Worm (Caenorhabditis elegans) whole organism, L2 larva: ENCODE measurements around the gene cey-4.

Experiments
- C34F6.9 ChIP-seq: fragments of 150-350 bp; optimal IDR thresholded peaks from 2 replicates; lab custom pipeline; 2014; ENCODE audit warnings: missing biosample characterization, missing genetic modification characterization
- F13H6.1 ChIP-seq: sonication (generic microtip); optimal IDR thresholded peaks from 2 replicates; lab custom pipeline; 2016; ENCODE audit warnings: missing genetic modification characterization, missing compliant biosample characterization
- Y55F3AM.14 ChIP-seq: fragments of 200-800 bp; sonication (Bioruptor generic); optimal IDR thresholded peaks from 2 replicates; lab custom pipeline; 2018; ENCODE audit warnings: mild to moderate bottlenecking, missing genetic modification characterization, missing compliant biosample characterization
- ZK546.5 ChIP-seq: sonication (generic microtip); optimal IDR thresholded peaks from 2 replicates; lab custom pipeline; 2017; ENCODE audit warnings: missing biosample characterization, missing genetic modification characterization
- aly-2 ChIP-seq: fragments of 150-350 bp; optimal IDR thresholded peaks from 2 replicates; lab custom pipeline; 2014; ENCODE audit warnings: missing biosample characterization, missing genetic modification characterization
- ama-1 ChIP-seq: fragments of 150-350 bp; optimal IDR thresholded peaks from 2 replicates; lab custom pipeline; 2018; ENCODE audit warnings: inconsistent platforms
- blmp-1 ChIP-seq: sonication (generic microtip); optimal IDR thresholded peaks from 2 replicates; lab custom pipeline; 2017; ENCODE audit warnings: missing genetic modification characterization, mild to moderate bottlenecking, missing compliant biosample characterization, antibody characterized with exemption, moderate library complexity; ENCODE audit not compliant: insufficient read depth
- ceh-16 ChIP-seq: fragments of 150-350 bp; optimal IDR thresholded peaks from 2 replicates; lab custom pipeline; 2014; ENCODE audit warnings: missing biosample characterization, missing genetic modification characterization
- ceh-82 ChIP-seq: fragments of 150-350 bp; optimal IDR thresholded peaks from 2 replicates; lab custom pipeline; 2014; ENCODE audit warnings: missing biosample characterization, missing genetic modification characterization
- crh-2 ChIP-seq: sonication (generic microtip); optimal IDR thresholded peaks from 2 replicates; lab custom pipeline; 2017; ENCODE audit warnings: missing biosample characterization, missing genetic modification characterization
- dmd-4 ChIP-seq: sonication (generic microtip); optimal IDR thresholded peaks from 2 replicates; lab custom pipeline; 2017; ENCODE audit warnings: missing biosample characterization, missing genetic modification characterization
- elt-1 ChIP-seq: fragments of 150-350 bp; optimal IDR thresholded peaks from 2 replicates; lab custom pipeline; 2014; ENCODE audit warnings: missing biosample characterization, missing genetic modification characterization
- elt-3 ChIP-seq: sonication (generic microtip); optimal IDR thresholded peaks from 2 replicates; lab custom pipeline; 2017; ENCODE audit warnings: missing biosample characterization, missing genetic modification characterization
- fos-1 ChIP-seq: fragments of 150-350 bp; optimal IDR thresholded peaks from 2 replicates; lab custom pipeline; 2014; ENCODE audit warnings: missing biosample characterization, missing genetic modification characterization
- gmeb-1 ChIP-seq: fragments of 150-350 bp; optimal IDR thresholded peaks from 2 replicates; lab custom pipeline; 2014; ENCODE audit warnings: missing biosample characterization, missing genetic modification characterization
- lin-13 ChIP-seq: fragments of 150-350 bp; optimal IDR thresholded peaks from 2 replicates; lab custom pipeline; 2014; ENCODE audit warnings: missing biosample characterization, missing genetic modification reagents, missing genetic modification characterization
- lin-39 ChIP-seq: fragments of 150-350 bp; optimal IDR thresholded peaks from 2 replicates; lab custom pipeline; 2014; ENCODE audit warnings: missing biosample characterization, missing genetic modification reagents, missing genetic modification characterization
- lsy-2 ChIP-seq, 2 experiments: fragments of 150-350 bp in 1 of 2; sonication (generic microtip) in 1 of 2; optimal IDR thresholded peaks; 2 replicates each; lab custom pipeline; 2014 to 2017; ENCODE audit warnings: missing biosample characterization in 2 of 2, missing genetic modification characterization in 2 of 2
- mab-5 ChIP-seq: fragments of 150-350 bp; optimal IDR thresholded peaks from 2 replicates; lab custom pipeline; 2014; ENCODE audit warnings: missing biosample characterization, missing genetic modification characterization
- mdl-1 ChIP-seq, 2 experiments: fragments of 150-350 bp in 1 of 2; sonication (generic microtip) in 1 of 2; optimal IDR thresholded peaks; 2 replicates each; lab custom pipeline; 2017; ENCODE audit warnings: missing biosample characterization in 2 of 2, missing genetic modification characterization in 2 of 2
- nhr-12 ChIP-seq: fragments of 150-350 bp; optimal IDR thresholded peaks from 2 replicates; lab custom pipeline; 2014; ENCODE audit warnings: missing biosample characterization, missing genetic modification characterization
- nhr-129 ChIP-seq: fragments of 150-350 bp; optimal IDR thresholded peaks from 2 replicates; lab custom pipeline; 2014; ENCODE audit warnings: missing biosample characterization, missing genetic modification characterization
- nhr-21 ChIP-seq: fragments of 150-350 bp; optimal IDR thresholded peaks from 2 replicates; lab custom pipeline; 2014; ENCODE audit warnings: missing biosample characterization, missing genetic modification characterization
- nhr-23 ChIP-seq: fragments of 150-350 bp; optimal IDR thresholded peaks from 2 replicates; lab custom pipeline; 2014; ENCODE audit warnings: missing biosample characterization, missing genetic modification reagents, missing genetic modification characterization
- nhr-237 ChIP-seq: fragments of 150-350 bp; optimal IDR thresholded peaks from 2 replicates; lab custom pipeline; 2014; ENCODE audit warnings: missing biosample characterization, missing genetic modification characterization
- nhr-25 ChIP-seq: fragments of 150-350 bp; sonication (generic microtip); optimal IDR thresholded peaks from 3 replicates; lab custom pipeline; 2014; ENCODE audit warnings: missing biosample characterization, missing genetic modification characterization
- nhr-6 ChIP-seq: fragments of 150-350 bp; optimal IDR thresholded peaks from 2 replicates; lab custom pipeline; 2014; ENCODE audit warnings: missing biosample characterization, missing genetic modification characterization
- peb-1 ChIP-seq: fragments of 150-350 bp; optimal IDR thresholded peaks from 2 replicates; lab custom pipeline; 2014; ENCODE audit warnings: missing biosample characterization, missing genetic modification characterization
- sem-4 ChIP-seq: fragments of 150-350 bp; optimal IDR thresholded peaks from 2 replicates; lab custom pipeline; 2014; ENCODE audit warnings: missing biosample characterization, missing genetic modification reagents, missing genetic modification characterization
- skn-1 ChIP-seq: sonication (generic microtip); optimal IDR thresholded peaks from 2 replicates; lab custom pipeline; 2017; ENCODE audit warnings: missing biosample characterization, missing genetic modification characterization
- sma-9 ChIP-seq, 2 experiments: fragments of 150-350 bp in 1 of 2; sonication (generic microtip) in 1 of 2; optimal IDR thresholded peaks; 2 replicates each; lab custom pipeline; 2014 to 2016; ENCODE audit warnings: missing genetic modification characterization in 2 of 2, mild to moderate bottlenecking in 1 of 2, missing biosample characterization in 1 of 2, missing compliant biosample characterization in 1 of 2, missing genetic modification reagents in 1 of 2, moderate library complexity in 1 of 2
- snpc-4 ChIP-seq: fragments of 150-350 bp; optimal IDR thresholded peaks from 2 replicates; lab custom pipeline; 2014; ENCODE audit warnings: missing biosample characterization, missing genetic modification characterization
- unc-55 ChIP-seq: fragments of 150-350 bp; sonication (generic microtip); optimal IDR thresholded peaks from 3 replicates; lab custom pipeline; 2014; ENCODE audit warnings: missing biosample characterization, missing genetic modification reagents, missing genetic modification characterization
- zag-1 ChIP-seq: fragments of 150-350 bp; optimal IDR thresholded peaks from 2 replicates; lab custom pipeline; 2014; ENCODE audit warnings: missing biosample characterization, missing genetic modification characterization
- ztf-4 ChIP-seq: fragments of 150-350 bp; optimal IDR thresholded peaks from 2 replicates; lab custom pipeline; 2014; ENCODE audit warnings: missing biosample characterization, missing genetic modification characterization

Gene cey-4

ce11 chrIII:10907678-10908217 lies 39.2 kb upstream of the cey-4 start:
- peak; percentile 62 for TF ChIP-seq mab-5 (tag; lab: Kevin White, UChicago)
- peak; percentile 93 for TF ChIP-seq nhr-25
- no peak for TF ChIP-seq ceh-82 (tag; lab: Kevin White, UChicago)
- TF ChIP-seq gmeb-1 (tag; lab: Kevin White, UChicago) = peak; percentile 83

- TF ChIP-seq sem-4 (tag; lab: Kevin White, UChicago) = no peak
- no peak for TF ChIP-seq zag-1 (tag; lab: Kevin White, UChicago)
- no peak for TF ChIP-seq nhr-6 (tag; lab: Kevin White, UChicago)
- no peak for TF ChIP-seq nhr-12 (tag; lab: Kevin White, UChicago)
- TF ChIP-seq C34F6.9 = peak; percentile 18
- TF ChIP-seq ceh-16 (tag; lab: Kevin White, UChicago) = no peak
- no peak for TF ChIP-seq snpc-4 (tag; lab: Kevin White, UChicago)
- no peak for TF ChIP-seq mdl-1 (tag; optimal IDR thresholded peaks at IDR 0.05; lab: Kevin White, UChicago)
- TF ChIP-seq elt-1 (tag; lab: Kevin White, UChicago) = no peak
- TF ChIP-seq aly-2 (tag; lab: Kevin White, UChicago) = no peak
- peak; percentile 22 for TF ChIP-seq unc-55 (GFP tag; lab: Kevin White, UChicago)
- TF ChIP-seq crh-2 (tag; lab: Kevin White, UChicago) = no peak
- TF ChIP-seq ztf-4 (tag; lab: Kevin White, UChicago) = no peak
- TF ChIP-seq nhr-21 (tag; lab: Kevin White, UChicago) = no peak
- TF ChIP-seq ZK546.5 (tag; lab: Kevin White, UChicago) = no peak
- no peak for TF ChIP-seq nhr-237
- no peak for TF ChIP-seq fos-1 (tag; lab: Kevin White, UChicago)
- TF ChIP-seq Y55F3AM.14 = no peak
- TF ChIP-seq lin-39 (tag; lab: Kevin White, UChicago) = no peak
- no peak for TF ChIP-seq dmd-4 (tag; lab: Kevin White, UChicago)
- TF ChIP-seq sma-9 (GFP tag; optimal IDR thresholded peaks at IDR 0.05; lab: Kevin White, UChicago) = no peak
- no peak for TF ChIP-seq sma-9 (tag; optimal IDR thresholded peaks at IDR 0.05; lab: Kevin White, UChicago)
- TF ChIP-seq ama-1 (lab: Kevin White, UChicago) = no peak
- TF ChIP-seq elt-3 = no peak
- TF ChIP-seq nhr-25 = peak; percentile 54
- TF ChIP-seq F13H6.1 (tag; lab: Kevin White, UChicago) = no peak
- no peak for TF ChIP-seq nhr-23 (tag; lab: Kevin White, UChicago)
- TF ChIP-seq nhr-129 (tag; lab: Kevin White, UChicago) = peak; percentile 5
- no peak for TF ChIP-seq blmp-1 (tag; lab: Kevin White, UChicago)
- no peak for TF ChIP-seq peb-1 (tag; lab: Kevin White, UChicago)
Observed at ce11 chrIII:10906325-10906724, 37.8 kb upstream of the cey-4 start.

DNA sequence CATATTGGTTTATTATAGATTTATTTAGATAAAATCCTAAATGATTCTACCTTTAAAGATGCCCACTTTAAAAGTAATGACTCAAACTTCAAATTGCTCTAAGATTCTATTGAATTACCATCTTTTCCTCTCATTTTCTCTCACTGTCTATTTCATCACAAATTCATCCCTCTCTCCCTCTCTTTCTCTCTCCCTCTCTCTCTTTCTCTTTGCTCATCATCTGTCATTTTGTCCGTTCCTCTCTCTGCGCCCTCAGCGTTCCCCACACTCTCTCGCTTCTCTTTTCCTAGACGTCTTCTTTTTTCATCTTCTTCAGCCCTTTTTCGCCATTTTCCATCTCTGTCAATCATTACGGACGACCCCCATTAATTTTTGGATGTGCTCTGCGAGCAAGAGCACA lies 36.6 kb upstream of the cey-4 start:
- TF ChIP-seq nhr-25 = peak; percentile 97
- no peak for TF ChIP-seq ceh-16 (tag; lab: Kevin White, UChicago)
- peak in 1 of 2 experiments; percentile 50 for TF ChIP-seq lsy-2 (tag; optimal IDR thresholded peaks at IDR 0.05; lab: Kevin White, UChicago)
- peak; percentile 64 for TF ChIP-seq mab-5 (tag; lab: Kevin White, UChicago)
- peak; percentile 48 for TF ChIP-seq F13H6.1 (tag; lab: Kevin White, UChicago)
- no peak for TF ChIP-seq aly-2 (tag; lab: Kevin White, UChicago)
- TF ChIP-seq ceh-82 (tag; lab: Kevin White, UChicago) = peak; percentile 54
- TF ChIP-seq snpc-4 (tag; lab: Kevin White, UChicago) = no peak
- no peak for TF ChIP-seq skn-1
- peak; percentile 23 for TF ChIP-seq nhr-129 (tag; lab: Kevin White, UChicago)
- peak; percentile 34 for TF ChIP-seq sem-4 (tag; lab: Kevin White, UChicago)
- peak; percentile 26 for TF ChIP-seq lin-13 (GFP tag; lab: Kevin White, UChicago)
- TF ChIP-seq sma-9 (GFP tag; optimal IDR thresholded peaks at IDR 0.05; lab: Kevin White, UChicago) = peak; percentile 53
- TF ChIP-seq sma-9 (tag; optimal IDR thresholded peaks at IDR 0.05; lab: Kevin White, UChicago) = no peak
- TF ChIP-seq ama-1 (lab: Kevin White, UChicago) = no peak
- TF ChIP-seq nhr-237 = no peak
- peak; percentile 35 for TF ChIP-seq blmp-1 (tag; lab: Kevin White, UChicago)
- peak; percentile 1 for TF ChIP-seq crh-2 (tag; lab: Kevin White, UChicago)
- TF ChIP-seq nhr-6 (tag; lab: Kevin White, UChicago) = peak; percentile 46
- TF ChIP-seq nhr-23 (tag; lab: Kevin White, UChicago) = no peak
- TF ChIP-seq nhr-12 (tag; lab: Kevin White, UChicago) = no peak
- no peak for TF ChIP-seq nhr-21 (tag; lab: Kevin White, UChicago)
- TF ChIP-seq C34F6.9 = peak; percentile 76
- peak; percentile 70 for TF ChIP-seq unc-55 (GFP tag; lab: Kevin White, UChicago)
- TF ChIP-seq elt-3 = no peak
- no peak for TF ChIP-seq ztf-4 (tag; lab: Kevin White, UChicago)
- peak; percentile 91 for TF ChIP-seq gmeb-1 (tag; lab: Kevin White, UChicago)
